Fruit fly (Drosophila melanogaster): Measurements from ENCODE around the gene CG44098.

Gene CG44098

DNA sequence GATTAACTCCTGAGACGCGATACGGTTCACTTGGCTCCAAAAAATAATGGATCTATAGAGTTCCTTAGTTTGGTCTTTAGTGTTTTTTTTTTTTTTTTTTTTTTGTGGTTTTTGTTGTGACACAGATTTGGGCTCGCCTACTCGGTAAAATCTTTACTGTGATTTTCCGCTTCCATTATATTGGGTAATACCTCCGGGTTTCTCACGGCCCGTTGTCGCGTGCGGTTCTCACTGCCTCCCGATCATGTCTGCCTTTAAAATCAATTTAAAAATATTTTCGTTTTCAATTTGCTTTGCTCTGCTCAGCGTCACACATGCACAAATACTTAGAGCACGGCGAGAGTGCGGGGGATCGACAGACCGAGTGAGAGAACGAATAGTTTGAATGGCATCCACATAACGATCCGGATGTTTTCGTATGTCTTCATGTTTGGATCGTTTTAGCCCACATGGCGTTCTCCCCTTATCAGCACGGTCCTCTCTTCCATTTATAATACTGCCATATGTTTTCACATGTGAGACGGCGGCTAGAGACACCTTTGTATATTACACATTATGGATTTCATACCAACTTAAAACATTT lies 26.7 kb downstream of the CG44098 start (continued):
- no peak for TF ChIP-seq ash1 (GFP tag; optimal IDR thresholded peaks at IDR 0.05)
- peak; percentile 36 for TF ChIP-seq Hand (GFP tag; optimal IDR thresholded peaks at IDR 0.05)
- TF ChIP-seq CG4328 (GFP tag; optimal IDR thresholded peaks at IDR 0.05): no peak
- no peak for TF ChIP-seq CG10654 (GFP tag; optimal IDR thresholded peaks at IDR 0.05)
- no peak for TF ChIP-seq Ets65A (GFP tag)
- TF ChIP-seq CG12769 (tag; optimal IDR thresholded peaks at IDR 0.05): peak; percentile 54
- TF ChIP-seq CG16813 (GFP tag; IDR thresholded peaks at IDR 0.05; ENCODE audit: partially characterized antibody): no peak
- TF ChIP-seq CG10147 (GFP tag; optimal IDR thresholded peaks at IDR 0.05): peak; percentile 4
- peak; percentile 89; the same call in 3 of the 4 replicates for TF ChIP-seq chinmo (GFP tag; IDR thresholded peaks at IDR 0.05; ENCODE audit: partially characterized antibody)
- TF ChIP-seq Hmx (GFP tag; optimal IDR thresholded peaks at IDR 0.05): no peak
- TF ChIP-seq CG6765 (GFP tag; optimal IDR thresholded peaks at IDR 0.05): no peak
- TF ChIP-seq hkb (optimal IDR thresholded peaks at IDR 0.05): no peak
- no peak for TF ChIP-seq hkb (GFP tag; IDR thresholded peaks at IDR 0.05)
- TF ChIP-seq Fer1 (GFP tag; optimal IDR thresholded peaks at IDR 0.05): peak; percentile 11
- peak; percentile 46 for TF ChIP-seq CG18599 (GFP tag; optimal IDR thresholded peaks at IDR 0.05)
- TF ChIP-seq CG10543 (GFP tag; optimal IDR thresholded peaks at IDR 0.05): peak; percentile 49
- TF ChIP-seq CG30431 (GFP tag; optimal IDR thresholded peaks at IDR 0.05): no peak
- no peak for TF ChIP-seq Lpt (GFP tag; optimal IDR thresholded peaks at IDR 0.05)
- no peak for TF ChIP-seq danr (GFP tag; IDR thresholded peaks at IDR 0.05)
- peak; percentile 42; the same call in 1 of the 2 replicates for TF ChIP-seq Adf1 (GFP tag; IDR thresholded peaks at IDR 0.05)
- TF ChIP-seq Hr39 (optimal IDR thresholded peaks at IDR 0.05): no peak
- TF ChIP-seq CG17385 (GFP tag; optimal IDR thresholded peaks at IDR 0.05): peak; percentile 14
- TF ChIP-seq yki (optimal IDR thresholded peaks at IDR 0.05): no peak
- no peak for TF ChIP-seq CG18262 (tag; optimal IDR thresholded peaks at IDR 0.05)
- TF ChIP-seq CG13775 (GFP tag; optimal IDR thresholded peaks at IDR 0.05): no peak
- TF ChIP-seq CG6175 (GFP tag; IDR thresholded peaks at IDR 0.05): no peak
- TF ChIP-seq ttk (GFP tag; IDR thresholded peaks at IDR 0.05): no peak
- no peak for TF ChIP-seq CG12744 (GFP tag; optimal IDR thresholded peaks at IDR 0.05)
- TF ChIP-seq CG1233 (GFP tag; optimal IDR thresholded peaks at IDR 0.05): no peak
- no peak for TF ChIP-seq NC2α (GFP tag; optimal IDR thresholded peaks at IDR 0.05)
- no peak for TF ChIP-seq dmrt99B (tag; optimal IDR thresholded peaks at IDR 0.05)
- TF ChIP-seq CG8359 (GFP tag; optimal IDR thresholded peaks at IDR 0.05; ENCODE audit: borderline replicate concordance): no peak
- TF ChIP-seq Xrp1 (GFP tag; IDR thresholded peaks at IDR 0.05): no peak
- no peak for TF ChIP-seq rib (GFP tag; IDR thresholded peaks at IDR 0.05)
- TF ChIP-seq crp (GFP tag; optimal IDR thresholded peaks at IDR 0.05): peak in 1 of 2 experiments; percentile 20
- no peak for TF ChIP-seq CG34422 (GFP tag; IDR thresholded peaks at IDR 0.05)
- no peak for TF ChIP-seq CG16779 (GFP tag; IDR thresholded peaks at IDR 0.05)
- no peak for TF ChIP-seq Dek (tag; optimal IDR thresholded peaks at IDR 0.05)
- no peak for TF ChIP-seq tup (GFP tag; optimal IDR thresholded peaks at IDR 0.05)
- no peak for TF ChIP-seq CG4404 (GFP tag; IDR thresholded peaks at IDR 0.05)
- no peak for TF ChIP-seq CG7372 (GFP tag; IDR thresholded peaks at IDR 0.05)
- TF ChIP-seq HHEX (GFP tag; optimal IDR thresholded peaks at IDR 0.05): no peak
- no peak for TF ChIP-seq br (optimal IDR thresholded peaks at IDR 0.05)
- TF ChIP-seq unpg (GFP tag; optimal IDR thresholded peaks at IDR 0.05): no peak
- peak; percentile 69 for TF ChIP-seq sug (tag; optimal IDR thresholded peaks at IDR 0.05)
- no peak for TF ChIP-seq ken (GFP tag; IDR thresholded peaks at IDR 0.05)
- no peak for TF ChIP-seq NC2β (GFP tag; optimal IDR thresholded peaks at IDR 0.05)
- TF ChIP-seq aop (GFP tag; IDR thresholded peaks at IDR 0.05): no peak
- TF ChIP-seq Meics (GFP tag; optimal IDR thresholded peaks at IDR 0.05): no peak
- no peak for TF ChIP-seq ftz-f1 (GFP tag; optimal IDR thresholded peaks at IDR 0.05)
- no peak for TF ChIP-seq HLH4C (GFP tag; IDR thresholded peaks at IDR 0.05; ENCODE audit: partially characterized antibody)
- TF ChIP-seq Xbp1 (GFP tag; optimal IDR thresholded peaks at IDR 0.05): no peak
